Fruit fly (Drosophila melanogaster): Measurements from ENCODE around the gene gish.

DNA sequence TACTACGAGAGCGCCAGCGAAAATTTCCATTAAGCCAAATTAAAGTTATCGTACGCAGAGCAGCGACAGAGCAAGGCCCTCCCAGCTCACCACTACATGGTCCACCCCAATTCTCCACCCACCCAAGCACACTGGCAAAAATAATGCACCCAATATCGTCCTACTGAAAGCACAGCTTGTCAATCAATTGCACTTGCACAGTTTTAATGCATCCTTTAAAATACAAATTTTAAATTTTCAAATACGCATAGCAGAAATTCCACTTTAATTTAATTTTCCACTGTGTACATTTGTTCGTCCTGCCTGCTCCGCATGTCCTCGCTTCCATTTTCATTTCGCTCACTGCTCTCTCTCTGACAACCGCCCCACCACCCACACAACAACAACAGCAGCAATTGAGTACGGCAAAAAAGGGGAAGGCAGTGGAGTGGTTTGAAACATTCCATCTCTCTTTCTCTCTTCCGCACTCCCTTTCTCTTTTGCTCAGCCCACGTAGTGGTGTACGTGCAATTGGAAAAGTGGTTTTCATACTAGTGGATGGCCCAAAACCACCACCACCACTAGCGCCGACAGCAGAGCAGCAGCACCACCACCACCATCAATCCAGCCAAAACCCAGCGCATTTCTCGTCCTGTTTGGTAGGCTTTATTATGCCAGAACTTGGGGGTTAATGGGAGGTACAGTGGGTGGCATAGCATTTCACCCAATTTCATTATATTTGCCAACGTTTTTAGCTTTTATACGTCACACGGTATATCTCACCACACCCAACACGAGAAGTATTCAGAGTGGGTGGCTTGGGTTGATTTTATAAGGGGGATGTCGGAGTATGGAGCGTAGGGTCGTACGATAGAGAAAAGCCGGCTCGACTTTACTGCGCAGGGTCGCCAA, 24.4 kb upstream of the gish start:
- TF ChIP-seq CG7101 (tag; optimal IDR thresholded peaks at IDR 0.05) (peak; percentile 75), ovo (GFP tag; optimal IDR thresholded peaks at IDR 0.05) (no peak), Hr96 (GFP tag; optimal IDR thresholded peaks at IDR 0.05) (peak; percentile 59), CG11617 (GFP tag; optimal IDR thresholded peaks at IDR 0.05) (peak; percentile 36), Crg-1 (GFP tag; optimal IDR thresholded peaks at IDR 0.05) (no peak), CG33017 (tag; optimal IDR thresholded peaks at IDR 0.05) (peak; percentile 62)
